Fruit fly (Drosophila melanogaster) whole organism, adult: ENCODE measurements around the gene Lcp65Ab2.

Experiments used
- CG11617 ChIP-seq: fragments of 200-800 bp; sonication (Bioruptor generic); optimal IDR thresholded peaks from 2 replicates; lab custom pipeline; 2017; ENCODE audit warnings: mild to moderate bottlenecking, missing biosample characterization, missing genetic modification reagents, missing genetic modification characterization
- CG7045 ChIP-seq: fragments of 200-800 bp; sonication (Bioruptor generic); optimal IDR thresholded peaks from 2 replicates; lab custom pipeline; 2017; ENCODE audit warnings: missing biosample characterization, mild to moderate bottlenecking, missing genetic modification characterization
- Clk ChIP-seq: fragments of 200-800 bp; sonication (Bioruptor generic); optimal IDR thresholded peaks from 2 replicates; lab custom pipeline; 2017; ENCODE audit warnings: missing biosample characterization, missing genetic modification characterization
- cnc ChIP-seq, 2 experiments: fragments of >200 bp; optimal IDR thresholded peaks; 2 replicates each; lab custom pipeline; 2017
- ovo ChIP-seq: fragments of 200-800 bp; sonication (Bioruptor generic); optimal IDR thresholded peaks from 2 replicates; lab custom pipeline; 2016; ENCODE audit warnings: missing biosample characterization, missing genetic modification characterization
- pad ChIP-seq: fragments of 200-800 bp; sonication (Bioruptor generic); optimal IDR thresholded peaks from 3 replicates; lab custom pipeline; 2017; ENCODE audit warnings: missing biosample characterization, missing genetic modification characterization, mild to moderate bottlenecking, moderate library complexity, missing genetic modification reagents
- toe ChIP-seq: fragments of 200-800 bp; sonication (Bioruptor generic); optimal IDR thresholded peaks from 2 replicates; lab custom pipeline; 2016; ENCODE audit warnings: missing biosample characterization, missing genetic modification characterization

dm6 chr3L:6111458-6111857, 35.0 kb upstream of the Lcp65Ab2 start:
- TF ChIP-seq Clk, result no peak
- TF ChIP-seq toe, result no peak
- no peak for TF ChIP-seq pad
- no peak for TF ChIP-seq cnc (optimal IDR thresholded peaks at IDR 0.05; lab: Kevin White, UChicago)
- TF ChIP-seq CG11617 (GFP tag; lab: Kevin White, UChicago), result no peak
- TF ChIP-seq CG7045 (GFP tag; lab: Kevin White, UChicago), result no peak
- no peak for TF ChIP-seq ovo (GFP tag; lab: Kevin White, UChicago)
